Worm (Caenorhabditis elegans) whole organism, L3 larva: ENCODE measurements around the gene srd-31.

Experiments used
- elt-1 ChIP-seq: fragments of 150-350 bp; optimal IDR thresholded peaks from 2 replicates; lab custom pipeline; 2014; ENCODE audit warnings: missing biosample characterization, missing genetic modification characterization
- mdl-1 ChIP-seq: fragments of 150-350 bp; optimal IDR thresholded peaks from 2 replicates; lab custom pipeline; 2014; ENCODE audit warnings: missing biosample characterization, missing genetic modification characterization
- nhr-12 ChIP-seq: fragments of 150-350 bp; optimal IDR thresholded peaks from 2 replicates; lab custom pipeline; 2014; ENCODE audit warnings: missing biosample characterization, missing genetic modification characterization
- nhr-77 ChIP-seq: fragments of 150-350 bp; optimal IDR thresholded peaks from 2 replicates; lab custom pipeline; 2014; ENCODE audit warnings: missing biosample characterization, missing genetic modification characterization
- skn-1 ChIP-seq: fragments of 150-350 bp; optimal IDR thresholded peaks from 2 replicates; lab custom pipeline; 2014; ENCODE audit warnings: missing biosample characterization, missing genetic modification characterization

DNA sequence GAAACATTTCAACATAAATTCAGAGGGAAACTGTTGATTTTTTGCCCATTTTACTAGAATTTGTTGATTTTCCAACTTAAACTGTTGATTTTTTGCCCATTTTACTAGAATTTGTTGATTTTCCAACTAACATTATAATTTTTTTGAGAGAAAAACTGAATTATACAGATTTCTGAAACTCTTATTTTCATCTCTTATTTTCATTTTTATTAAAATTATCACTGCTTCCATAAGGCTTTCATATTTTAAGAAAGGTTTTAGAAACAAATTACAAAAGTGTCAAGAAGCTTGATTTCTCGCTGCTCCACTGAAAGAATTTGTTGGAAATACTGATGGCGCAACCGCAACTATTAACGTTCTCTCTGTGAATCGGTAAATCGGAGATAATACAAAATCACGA is 15.4 kb upstream of the srd-31 start:
- TF ChIP-seq elt-1 (tag; lab: Kevin White, UChicago) (no peak), mdl-1 (tag; lab: Kevin White, UChicago) (no peak), nhr-77 (tag; lab: Kevin White, UChicago) (no peak), nhr-12 (tag; lab: Kevin White, UChicago) (no peak), skn-1 (tag; lab: Kevin White, UChicago) (no peak)
